Worm (Caenorhabditis elegans) whole organism, mixed stage, embryonic: ENCODE measurements around the gene vps-33.2.
A peak's percentile ranks its signal among the peaks of the same experiment; 100 is the strongest.

Source experiments
- M03D4.4 ChIP-seq: sonication (generic microtip); optimal IDR thresholded peaks from 2 replicates; lab custom pipeline; 2017; ENCODE audit warnings: mild to moderate bottlenecking, missing genetic modification characterization, missing compliant biosample characterization
- bed-3 ChIP-seq: fragments of 200-800 bp; sonication (Bioruptor generic); optimal IDR thresholded peaks from 3 replicates; lab custom pipeline; 2018; ENCODE audit warnings: mild to moderate bottlenecking, missing genetic modification characterization, moderate library complexity, missing compliant biosample characterization
- blmp-1 ChIP-seq: fragments of 150-350 bp; optimal IDR thresholded peaks from 2 replicates; lab custom pipeline; 2014; ENCODE audit warnings: missing biosample characterization, missing genetic modification characterization
- ceh-39 ChIP-seq: fragments of 150-350 bp; optimal IDR thresholded peaks from 2 replicates; lab custom pipeline; 2014; ENCODE audit warnings: missing biosample characterization, missing genetic modification characterization
- ceh-43 ChIP-seq: fragments of 200-800 bp; sonication (Bioruptor generic); optimal IDR thresholded peaks from 2 replicates; lab custom pipeline; 2018; ENCODE audit warnings: mild to moderate bottlenecking, missing genetic modification characterization, moderate library complexity, missing compliant biosample characterization
- ceh-83 ChIP-seq: fragments of 200-800 bp; sonication (Bioruptor generic); optimal IDR thresholded peaks from 2 replicates; lab custom pipeline; 2018; ENCODE audit warnings: mild to moderate bottlenecking, missing genetic modification characterization, missing compliant biosample characterization
- ces-1 ChIP-seq: fragments of 150-350 bp; optimal IDR thresholded peaks from 2 replicates; lab custom pipeline; 2014; ENCODE audit warnings: missing biosample characterization, missing genetic modification reagents, missing genetic modification characterization
- cnd-1 ChIP-seq: fragments of 200-800 bp; sonication (Bioruptor generic); optimal IDR thresholded peaks from 2 replicates; lab custom pipeline; 2018; ENCODE audit warnings: mild to moderate bottlenecking, missing genetic modification characterization, missing compliant biosample characterization
- elt-3 ChIP-seq: fragments of 150-350 bp; optimal IDR thresholded peaks from 2 replicates; lab custom pipeline; 2014; ENCODE audit warnings: missing biosample characterization, missing genetic modification characterization
- flh-1 ChIP-seq: fragments of 200-800 bp; sonication (Bioruptor generic); optimal IDR thresholded peaks from 2 replicates; lab custom pipeline; 2018; ENCODE audit warnings: mild to moderate bottlenecking, missing genetic modification characterization, moderate library complexity, missing compliant biosample characterization
- ham-2 ChIP-seq: fragments of 200-800 bp; sonication (Bioruptor generic); optimal IDR thresholded peaks from 2 replicates; lab custom pipeline; 2018; ENCODE audit warnings: mild to moderate bottlenecking, missing genetic modification characterization, missing compliant biosample characterization
- hlh-1 ChIP-seq: fragments of 150-350 bp; optimal IDR thresholded peaks from 2 replicates; lab custom pipeline; 2014; ENCODE audit warnings: missing biosample characterization, missing genetic modification reagents, missing genetic modification characterization
- lin-13 ChIP-seq: fragments of 150-350 bp; optimal IDR thresholded peaks from 2 replicates; lab custom pipeline; 2014; ENCODE audit warnings: missing biosample characterization, missing genetic modification characterization
- lin-32 ChIP-seq: fragments of 200-800 bp; sonication (Bioruptor generic); optimal IDR thresholded peaks from 2 replicates; lab custom pipeline; 2018; ENCODE audit warnings: mild to moderate bottlenecking, missing genetic modification characterization, missing compliant biosample characterization
- lsy-2 ChIP-seq: fragments of 150-350 bp; optimal IDR thresholded peaks from 2 replicates; lab custom pipeline; 2014; ENCODE audit warnings: missing biosample characterization, missing genetic modification characterization
- mab-5 ChIP-seq: fragments of 150-350 bp; optimal IDR thresholded peaks from 2 replicates; lab custom pipeline; 2014; ENCODE audit warnings: missing biosample characterization, missing genetic modification characterization
- mep-1 ChIP-seq: fragments of 150-350 bp; optimal IDR thresholded peaks from 2 replicates; lab custom pipeline; 2017; ENCODE audit warnings: missing biosample characterization, missing genetic modification reagents, missing genetic modification characterization, inconsistent platforms
- mls-2 ChIP-seq: sonication (generic microtip); optimal IDR thresholded peaks from 2 replicates; lab custom pipeline; 2016; ENCODE audit warnings: mild to moderate bottlenecking, missing genetic modification characterization, moderate library complexity, missing compliant biosample characterization
- nhr-12 ChIP-seq: fragments of 150-350 bp; optimal IDR thresholded peaks from 2 replicates; lab custom pipeline; 2014; ENCODE audit warnings: missing biosample characterization, missing genetic modification characterization
- nhr-2 ChIP-seq: fragments of 150-350 bp; optimal IDR thresholded peaks from 2 replicates; lab custom pipeline; 2014; ENCODE audit warnings: missing biosample characterization, missing genetic modification characterization
- nhr-237 ChIP-seq: fragments of 150-350 bp; optimal IDR thresholded peaks from 2 replicates; lab custom pipeline; 2014; ENCODE audit warnings: missing biosample characterization, missing genetic modification characterization
- nhr-76 ChIP-seq: sonication (generic microtip); optimal IDR thresholded peaks from 2 replicates; lab custom pipeline; 2017; ENCODE audit warnings: missing biosample characterization, missing genetic modification characterization
- pha-4 ChIP-seq: fragments of 150-350 bp; optimal IDR thresholded peaks from 2 replicates; lab custom pipeline; 2018; ENCODE audit warnings: missing biosample characterization, missing genetic modification reagents, missing genetic modification characterization
- sem-2 ChIP-seq: fragments of 200-800 bp; sonication (Bioruptor generic); optimal IDR thresholded peaks from 2 replicates; lab custom pipeline; 2018; ENCODE audit warnings: mild to moderate bottlenecking, missing genetic modification characterization, missing compliant biosample characterization
- sptf-1 ChIP-seq: sonication (generic microtip); optimal IDR thresholded peaks from 2 replicates; lab custom pipeline; 2017; ENCODE audit warnings: mild to moderate bottlenecking, missing genetic modification characterization, moderate library complexity, missing compliant biosample characterization
- tbx-8 ChIP-seq: fragments of 200-800 bp; sonication (Bioruptor generic); optimal IDR thresholded peaks from 2 replicates; lab custom pipeline; 2018; ENCODE audit warnings: mild to moderate bottlenecking, missing genetic modification characterization, moderate library complexity, missing compliant biosample characterization
- unc-120 ChIP-seq: sonication (generic microtip); optimal IDR thresholded peaks from 2 replicates; lab custom pipeline; 2017; ENCODE audit warnings: missing genetic modification characterization, missing compliant biosample characterization; ENCODE audit not compliant: poor library complexity, severe bottlenecking
- unc-39 ChIP-seq: fragments of 150-350 bp; optimal IDR thresholded peaks from 2 replicates; lab custom pipeline; 2014; ENCODE audit warnings: missing biosample characterization, missing genetic modification characterization
- unc-62 ChIP-seq: fragments of 150-350 bp; optimal IDR thresholded peaks from 2 replicates; lab custom pipeline; 2014; ENCODE audit warnings: missing biosample characterization, missing genetic modification reagents, missing genetic modification characterization
- zip-8 ChIP-seq: fragments of 150-350 bp; optimal IDR thresholded peaks from 2 replicates; lab custom pipeline; 2014; ENCODE audit warnings: missing biosample characterization, missing genetic modification characterization
- ztf-11 ChIP-seq: fragments of 150-350 bp; optimal IDR thresholded peaks from 2 replicates; lab custom pipeline; 2014; ENCODE audit warnings: missing biosample characterization, missing genetic modification characterization

The vps-33.2 gene

ce11 chrII:6578378-6578777, 22.6 kb upstream of the vps-33.2 start, which contains the start of gene sra-31:
TSS of gene sra-31 (minus strand) at chrII:6578478.
- TF ChIP-seq zip-8 (no peak), ham-2 (GFP tag; lab: Kevin White, UChicago) (no peak)
- TF ChIP-seq, all 35 proteins: peak for 0

- TF ChIP-seq ceh-83 (GFP tag; lab: Kevin White, UChicago), result no peak
- no peak for TF ChIP-seq tbx-8 (GFP tag; lab: Kevin White, UChicago)
- TF ChIP-seq ceh-43 (GFP tag; lab: Kevin White, UChicago), result no peak
Measured at ce11 chrII:6581236-6581635, 19.8 kb upstream of the vps-33.2 start, which contains the start of gene C56C10.6. TSS of gene C56C10.6 (minus strand) at chrII:6581336.

- no peak for TF ChIP-seq pha-4
- no peak for TF ChIP-seq hlh-1 (tag; lab: Kevin White, UChicago)
- no peak for TF ChIP-seq lin-13
- TF ChIP-seq zip-8, result no peak
- no peak for TF ChIP-seq ztf-11 (tag; lab: Kevin White, UChicago)
- no peak for TF ChIP-seq unc-120
- TF ChIP-seq ceh-83 (GFP tag; lab: Kevin White, UChicago), result no peak
Measured at ce11 chrII:6582758-6583157, 18.3 kb upstream of the vps-33.2 start, which contains the start of gene C56C10.4. TSS of gene C56C10.4 (plus strand) at chrII:6583058.

- TF ChIP-seq mls-2 (no peak), ztf-11 (tag; lab: Kevin White, UChicago) (no peak), lin-13 (no peak), zip-8 (no peak), ces-1 (no peak), blmp-1 (tag; lab: Kevin White, UChicago) (no peak), ham-2 (GFP tag; lab: Kevin White, UChicago) (no peak)
Measured at ce11 chrII:6587264-6587870, 13.6 kb upstream of the vps-33.2 start, which contains the start of gene C56C10.7. TSS of gene C56C10.7 (minus strand) at chrII:6587575.

- TF ChIP-seq bed-3 (GFP tag; lab: Kevin White, UChicago), result no peak
- peak; percentile 88 for TF ChIP-seq lin-13
- TF ChIP-seq ceh-39 (tag; lab: Kevin White, UChicago), result peak; percentile 71
- no peak for TF ChIP-seq unc-39 (tag; lab: Kevin White, UChicago)
- TF ChIP-seq zip-8, result no peak
- TF ChIP-seq elt-3 (tag; lab: Kevin White, UChicago), result peak; percentile 91
- TF ChIP-seq sem-2 (GFP tag; lab: Kevin White, UChicago), result no peak
- peak; percentile 94 for TF ChIP-seq ces-1
- peak; percentile 67 for TF ChIP-seq ztf-11 (tag; lab: Kevin White, UChicago)
- TF ChIP-seq ceh-83 (GFP tag; lab: Kevin White, UChicago), result peak; percentile 58
- peak; percentile 71 for TF ChIP-seq pha-4
- TF ChIP-seq cnd-1 (tag; lab: Kevin White, UChicago), result peak; percentile 31
- peak; percentile 56 for TF ChIP-seq hlh-1 (tag; lab: Kevin White, UChicago)
- TF ChIP-seq nhr-237 (tag; lab: Kevin White, UChicago), result peak; percentile 93
- TF ChIP-seq ham-2 (GFP tag; lab: Kevin White, UChicago), result peak; percentile 89
- TF ChIP-seq sptf-1 (tag; lab: Kevin White, UChicago), result peak; percentile 71
- TF ChIP-seq flh-1 (GFP tag; lab: Kevin White, UChicago), result no peak
- no peak for TF ChIP-seq ceh-43 (GFP tag; lab: Kevin White, UChicago)
- TF ChIP-seq nhr-2 (tag; lab: Kevin White, UChicago), result peak; percentile 15
- TF ChIP-seq mep-1 (tag; lab: Kevin White, UChicago), result peak; percentile 93
- peak; percentile 63 for TF ChIP-seq mls-2
- TF ChIP-seq M03D4.4 (tag; lab: Kevin White, UChicago), result peak; percentile 63
- peak; percentile 96 for TF ChIP-seq unc-62
- peak; percentile 34 for TF ChIP-seq mab-5
- TF ChIP-seq unc-120, result peak; percentile 99
- peak; percentile 84 for TF ChIP-seq lsy-2 (tag; lab: Kevin White, UChicago)
Measured at ce11 chrII:6588605-6589292, 12.3 kb upstream of the vps-33.2 start, which contains the start of gene icd-1. TSS of gene icd-1 (minus strand) at chrII:6588655.

- TF ChIP-seq unc-39 (tag; lab: Kevin White, UChicago) (no peak), lin-32 (GFP tag; lab: Kevin White, UChicago) (no peak), ceh-43 (GFP tag; lab: Kevin White, UChicago) (no peak), nhr-76 (tag; lab: Kevin White, UChicago) (no peak), nhr-12 (tag; lab: Kevin White, UChicago) (no peak), mls-2 (no peak)
Measured at ce11 chrII:6589408-6589807, 11.6 kb upstream of the vps-33.2 start, which contains the start of gene vps-32.1. TSS of gene vps-32.1 (plus strand) at chrII:6589708.
